Worm (Caenorhabditis elegans): Measurements from ENCODE around the gene srb-3.

DNA sequence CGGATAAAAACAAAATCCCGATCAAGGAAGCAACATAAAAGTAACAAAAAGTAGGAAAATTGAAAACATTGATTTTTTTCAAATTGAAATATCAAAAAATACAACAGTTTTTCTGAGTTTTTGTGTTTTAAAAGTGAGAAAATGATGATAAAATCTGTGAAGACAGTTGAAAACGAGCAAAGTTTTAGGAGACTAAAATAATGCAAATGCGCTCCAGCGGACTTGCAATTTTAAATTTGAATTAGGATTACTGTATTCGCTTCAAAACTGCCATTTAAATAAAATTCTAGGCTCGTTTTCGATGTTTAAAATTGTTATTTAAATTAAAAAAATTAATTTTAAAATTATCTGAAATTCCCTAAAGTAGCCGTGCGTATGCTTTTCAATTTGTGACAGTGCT is 21.3 kb upstream of the srb-3 start:
- no peak for TF ChIP-seq pha-2 (tag; optimal IDR thresholded peaks at IDR 0.05)
- no peak for TF ChIP-seq pqm-1 (tag; optimal IDR thresholded peaks at IDR 0.05)
- no peak for TF ChIP-seq nhr-11 (tag; optimal IDR thresholded peaks at IDR 0.05)

Measured in whole organism, late embryonic.